Worm (Caenorhabditis elegans) whole organism, L1 larva: ENCODE results near the gene F10D7.5.

Experiments used
- C04F5.9 ChIP-seq: sonication (generic microtip); optimal IDR thresholded peaks from 2 replicates; lab custom pipeline; 2016; ENCODE audit warnings: missing genetic modification characterization, missing compliant biosample characterization
- C16A3.4 ChIP-seq: fragments of 150-350 bp; optimal IDR thresholded peaks from 2 replicates; lab custom pipeline; 2014; ENCODE audit warnings: missing biosample characterization, missing genetic modification characterization
- F16B12.6 ChIP-seq: fragments of 150-350 bp; optimal IDR thresholded peaks from 2 replicates; lab custom pipeline; 2014; ENCODE audit warnings: missing biosample characterization, missing genetic modification characterization
- Y116A8C.19 ChIP-seq: sonication (generic microtip); optimal IDR thresholded peaks from 2 replicates; lab custom pipeline; 2016; ENCODE audit warnings: missing compliant biosample characterization, missing genetic modification characterization, borderline replicate concordance
- aha-1 ChIP-seq: fragments of 150-350 bp; optimal IDR thresholded peaks from 2 replicates; lab custom pipeline; 2014; ENCODE audit warnings: missing biosample characterization, missing genetic modification characterization
- alr-1 ChIP-seq: fragments of 200-800 bp; sonication (Bioruptor generic); optimal IDR thresholded peaks from 2 replicates; lab custom pipeline; 2018; ENCODE audit warnings: borderline replicate concordance, mild to moderate bottlenecking, missing genetic modification characterization, missing compliant biosample characterization
- ceh-82 ChIP-seq, 3 experiments: fragments of 150-350 bp in 1 of 3; sonication (generic microtip) in 2 of 3; optimal IDR thresholded peaks; 2 replicates each; lab custom pipeline; 2014 to 2017; ENCODE audit warnings: missing biosample characterization in 3 of 3, missing genetic modification characterization in 3 of 3
- ceh-88 ChIP-seq: fragments of 200-800 bp; sonication (Bioruptor generic); IDR thresholded peaks from 2 replicates; pipeline ENCODE4 v1.3.6; 2022; ENCODE audit warnings: missing genetic modification characterization, missing compliant biosample characterization
- ces-1 ChIP-seq: fragments of 150-350 bp; optimal IDR thresholded peaks from 2 replicates; lab custom pipeline; 2014; ENCODE audit warnings: missing biosample characterization, missing genetic modification reagents, missing genetic modification characterization
- efl-1 ChIP-seq, 4 experiments: fragments of 150-350 bp; optimal IDR thresholded peaks in 3 of 4; peaks in 1 of 4; 1 replicate in 1 of 4; 2 replicates in 3 of 4; lab custom pipeline; 2014; ENCODE audit warnings: missing biosample characterization in 2 of 4, missing genetic modification characterization in 2 of 4, missing genetic modification reagents in 2 of 4
- efl-3 ChIP-seq: fragments of 200-800 bp; sonication (Bioruptor generic); optimal IDR thresholded peaks from 2 replicates; lab custom pipeline; 2018; ENCODE audit warnings: mild to moderate bottlenecking, missing genetic modification characterization, missing compliant biosample characterization
- egl-27 ChIP-seq, 2 experiments: fragments of 150-350 bp in 1 of 2; sonication (generic microtip); optimal IDR thresholded peaks; 3 replicates each; lab custom pipeline; 2017 to 2018; ENCODE audit warnings: missing biosample characterization in 2 of 2, missing genetic modification characterization in 2 of 2, missing genetic modification reagents in 2 of 2
- elt-2 ChIP-seq: sonication (generic microtip); optimal IDR thresholded peaks from 2 replicates; lab custom pipeline; 2016; ENCODE audit warnings: missing genetic modification characterization, mild to moderate bottlenecking, inconsistent platforms, missing compliant biosample characterization, missing genetic modification reagents
- elt-3 ChIP-seq, 6 experiments: fragments of 150-350 bp in 1 of 6; sonication (generic microtip); optimal IDR thresholded peaks; 2 replicates each; lab custom pipeline; 2017 to 2018; ENCODE audit warnings: missing biosample characterization in 6 of 6, missing genetic modification characterization in 6 of 6, inconsistent platforms in 1 of 6
- fkh-4 ChIP-seq: sonication (generic microtip); optimal IDR thresholded peaks from 2 replicates; lab custom pipeline; 2016; ENCODE audit warnings: missing compliant biosample characterization, missing genetic modification characterization, borderline replicate concordance
- fos-1 ChIP-seq: fragments of 150-350 bp; optimal IDR thresholded peaks from 2 replicates; lab custom pipeline; 2014; ENCODE audit warnings: missing biosample characterization, missing genetic modification characterization
- grh-1 ChIP-seq: fragments of 200-800 bp; sonication (Bioruptor generic); IDR thresholded peaks from 2 replicates; pipeline ENCODE4 v1.3.6; 2022; ENCODE audit warnings: missing genetic modification reagents, missing genetic modification characterization, missing compliant biosample characterization
- hlh-4 ChIP-seq: sonication (generic microtip); optimal IDR thresholded peaks from 2 replicates; lab custom pipeline; 2016; ENCODE audit warnings: mild to moderate bottlenecking, missing genetic modification characterization, missing compliant biosample characterization
- hpl-2 ChIP-seq: fragments of 150-350 bp; optimal IDR thresholded peaks from 2 replicates; lab custom pipeline; 2014; ENCODE audit warnings: missing biosample characterization, missing genetic modification reagents, missing genetic modification characterization
- irx-1 ChIP-seq: sonication (generic microtip); optimal IDR thresholded peaks from 2 replicates; lab custom pipeline; 2016; ENCODE audit warnings: missing genetic modification characterization, missing compliant biosample characterization
- isw-1 ChIP-seq: fragments of 200-800 bp; sonication (Bioruptor generic); IDR thresholded peaks from 2 replicates; pipeline ENCODE4 v1.3.6; 2022; ENCODE audit warnings: missing genetic modification characterization, missing compliant biosample characterization
- lin-13 ChIP-seq: fragments of 150-350 bp; optimal IDR thresholded peaks from 2 replicates; lab custom pipeline; 2014; ENCODE audit warnings: missing biosample characterization, missing genetic modification reagents, missing genetic modification characterization
- lin-14 ChIP-seq: fragments of 200-800 bp; sonication (Bioruptor generic); optimal IDR thresholded peaks from 2 replicates; lab custom pipeline; 2018; ENCODE audit warnings: mild to moderate bottlenecking, missing genetic modification characterization, moderate library complexity, missing compliant biosample characterization
- lin-15B ChIP-seq: fragments of 150-350 bp; sonication (generic microtip); optimal IDR thresholded peaks from 3 replicates; lab custom pipeline; 2014; ENCODE audit warnings: missing biosample characterization, missing genetic modification characterization
- lin-35 ChIP-seq, 2 experiments: fragments of 150-350 bp; optimal IDR thresholded peaks; 2 replicates each; lab custom pipeline; 2014; ENCODE audit warnings: missing biosample characterization in 2 of 2, missing genetic modification characterization in 2 of 2, missing genetic modification reagents in 2 of 2
- lin-39 ChIP-seq: fragments of 150-350 bp; optimal IDR thresholded peaks from 2 replicates; lab custom pipeline; 2014; ENCODE audit warnings: missing biosample characterization, missing genetic modification reagents, missing genetic modification characterization
- lsy-2 ChIP-seq, 2 experiments: fragments of 150-350 bp; optimal IDR thresholded peaks; 2 replicates each; lab custom pipeline; 2014; ENCODE audit warnings: missing biosample characterization in 2 of 2, missing genetic modification characterization in 2 of 2
- nhr-11 ChIP-seq: fragments of 150-350 bp; optimal IDR thresholded peaks from 2 replicates; lab custom pipeline; 2014; ENCODE audit warnings: missing biosample characterization, missing genetic modification characterization
- nhr-12 ChIP-seq: sonication (generic microtip); optimal IDR thresholded peaks from 2 replicates; lab custom pipeline; 2017; ENCODE audit warnings: missing biosample characterization, missing genetic modification characterization
- nhr-237 ChIP-seq: fragments of 150-350 bp; optimal IDR thresholded peaks from 2 replicates; lab custom pipeline; 2014; ENCODE audit warnings: missing biosample characterization, missing genetic modification characterization
- nhr-47 ChIP-seq: sonication (generic microtip); optimal IDR thresholded peaks from 2 replicates; lab custom pipeline; 2016; ENCODE audit warnings: mild to moderate bottlenecking, missing genetic modification characterization, moderate library complexity, missing compliant biosample characterization
- nhr-71 ChIP-seq: sonication (generic microtip); optimal IDR thresholded peaks from 2 replicates; lab custom pipeline; 2016; ENCODE audit warnings: mild to moderate bottlenecking, missing genetic modification characterization, moderate library complexity, missing compliant biosample characterization
- nhr-76 ChIP-seq: sonication (generic microtip); optimal IDR thresholded peaks from 2 replicates; lab custom pipeline; 2017; ENCODE audit warnings: missing biosample characterization, missing genetic modification characterization
- nhr-84 ChIP-seq: sonication (generic microtip); optimal IDR thresholded peaks from 2 replicates; lab custom pipeline; 2017; ENCODE audit warnings: missing biosample characterization, missing genetic modification characterization
- nhr-85 ChIP-seq: sonication (generic microtip); peaks from one replicate; lab custom pipeline; 2016; ENCODE audit warnings: missing genetic modification characterization, inconsistent platforms, missing compliant biosample characterization
- nhr-90 ChIP-seq: sonication (generic microtip); optimal IDR thresholded peaks from 2 replicates; lab custom pipeline; 2016; ENCODE audit warnings: mild to moderate bottlenecking, missing genetic modification characterization, missing compliant biosample characterization; ENCODE audit not compliant: poor library complexity
- pag-3 ChIP-seq: sonication (generic microtip); optimal IDR thresholded peaks from 2 replicates; lab custom pipeline; 2017; ENCODE audit warnings: missing genetic modification characterization, mild to moderate bottlenecking, missing compliant biosample characterization, antibody characterized with exemption, borderline replicate concordance; ENCODE audit not compliant: insufficient read depth
- snpc-4 ChIP-seq: fragments of 150-350 bp; optimal IDR thresholded peaks from 2 replicates; lab custom pipeline; 2014; ENCODE audit warnings: missing biosample characterization, missing genetic modification characterization
- snu-23 ChIP-seq: sonication (generic microtip); optimal IDR thresholded peaks from 2 replicates; lab custom pipeline; 2016; ENCODE audit warnings: missing genetic modification characterization, missing compliant biosample characterization
- sup-37 ChIP-seq: fragments of 200-800 bp; sonication (Bioruptor generic); optimal IDR thresholded peaks from 2 replicates; lab custom pipeline; 2018; ENCODE audit warnings: mild to moderate bottlenecking, missing genetic modification characterization, missing compliant biosample characterization
- swsn-7 ChIP-seq: sonication (generic microtip); optimal IDR thresholded peaks from 2 replicates; lab custom pipeline; 2016; ENCODE audit warnings: missing genetic modification characterization, missing compliant biosample characterization
- tbx-2 ChIP-seq: sonication (generic microtip); optimal IDR thresholded peaks from 2 replicates; lab custom pipeline; 2016; ENCODE audit warnings: missing genetic modification characterization, missing compliant biosample characterization
- tlp-1 ChIP-seq: fragments of 150-350 bp; optimal IDR thresholded peaks from 2 replicates; lab custom pipeline; 2014; ENCODE audit warnings: missing biosample characterization, missing genetic modification characterization
- unc-130 ChIP-seq: fragments of 150-350 bp; optimal IDR thresholded peaks from 2 replicates; lab custom pipeline; 2017; ENCODE audit warnings: missing biosample characterization, missing genetic modification characterization, inconsistent platforms
- unc-86 ChIP-seq: sonication (generic microtip); optimal IDR thresholded peaks from 2 replicates; lab custom pipeline; 2016; ENCODE audit warnings: missing genetic modification characterization, missing compliant biosample characterization
- unc-98 ChIP-seq: fragments of 200-800 bp; sonication (Bioruptor generic); IDR thresholded peaks from 2 replicates; pipeline ENCODE4 v1.3.6; 2022; ENCODE audit warnings: missing genetic modification characterization, missing compliant biosample characterization
- xbp-1 ChIP-seq: sonication (generic microtip); optimal IDR thresholded peaks from 2 replicates; lab custom pipeline; 2016; ENCODE audit warnings: missing genetic modification characterization, missing compliant biosample characterization
- zip-4 ChIP-seq: fragments of 200-800 bp; sonication (Bioruptor generic); optimal IDR thresholded peaks from 2 replicates; lab custom pipeline; 2018; ENCODE audit warnings: mild to moderate bottlenecking, missing genetic modification characterization, moderate library complexity, missing compliant biosample characterization
- ztf-4 ChIP-seq: fragments of 150-350 bp; optimal IDR thresholded peaks from 2 replicates; lab custom pipeline; 2014; ENCODE audit warnings: missing biosample characterization, missing genetic modification characterization

The F10D7.5 gene

DNA sequence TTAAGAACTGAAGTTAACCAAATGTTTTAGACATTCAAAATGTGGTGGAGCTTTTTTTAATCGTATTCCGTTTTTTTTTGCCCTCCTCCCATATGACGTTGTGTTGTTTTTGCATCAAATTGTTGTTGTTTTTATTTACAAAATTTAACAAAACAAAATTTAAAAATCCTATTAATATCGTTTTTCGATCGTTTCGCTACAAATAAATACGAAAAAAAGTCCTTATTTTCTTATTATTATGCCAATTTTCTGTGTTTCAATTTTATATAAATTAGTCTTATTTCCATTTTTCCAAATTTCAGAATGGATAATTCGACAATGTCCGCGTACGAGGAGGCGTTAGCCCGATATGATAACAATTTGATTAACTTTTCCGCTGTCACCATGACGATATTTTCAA is 32.0 kb downstream of the F10D7.5 start, which contains the start of gene npr-36:
Gene npr-36 (plus strand): TSS at position 301 of the 400 bp plus-strand sequence.
- TF ChIP-seq ztf-4 (tag; lab: Kevin White, UChicago): no peak
- no peak for TF ChIP-seq hpl-2 (GFP tag; lab: Kevin White, UChicago)
- TF ChIP-seq nhr-85 (tag; lab: Kevin White, UChicago): no peak
- TF ChIP-seq isw-1 (GFP tag; lab: Robert Waterston, UW): no peak
- TF ChIP-seq lin-39 (tag; lab: Kevin White, UChicago): no peak
- TF ChIP-seq snu-23 (GFP tag; lab: Kevin White, UChicago): no peak
- TF ChIP-seq ceh-88 (GFP tag; lab: Robert Waterston, UW): no peak
- no peak for TF ChIP-seq C04F5.9 (tag; lab: Kevin White, UChicago)
- TF ChIP-seq lsy-2 (tag; optimal IDR thresholded peaks at IDR 0.05; lab: Kevin White, UChicago): no peak
- no peak for TF ChIP-seq aha-1 (tag; lab: Kevin White, UChicago)
- no peak for TF ChIP-seq elt-3 (tag; optimal IDR thresholded peaks at IDR 0.05; lab: Kevin White, UChicago)
- no peak for TF ChIP-seq ces-1 (GFP tag; lab: Kevin White, UChicago)
- TF ChIP-seq snpc-4 (tag; lab: Kevin White, UChicago): no peak
- TF ChIP-seq ceh-82 (tag; optimal IDR thresholded peaks at IDR 0.05; lab: Kevin White, UChicago): no peak
- TF ChIP-seq nhr-76: no peak
- no peak for TF ChIP-seq tlp-1
- no peak for TF ChIP-seq nhr-84 (tag; lab: Kevin White, UChicago)
- TF ChIP-seq elt-2 (tag; lab: Kevin White, UChicago): no peak

DNA sequence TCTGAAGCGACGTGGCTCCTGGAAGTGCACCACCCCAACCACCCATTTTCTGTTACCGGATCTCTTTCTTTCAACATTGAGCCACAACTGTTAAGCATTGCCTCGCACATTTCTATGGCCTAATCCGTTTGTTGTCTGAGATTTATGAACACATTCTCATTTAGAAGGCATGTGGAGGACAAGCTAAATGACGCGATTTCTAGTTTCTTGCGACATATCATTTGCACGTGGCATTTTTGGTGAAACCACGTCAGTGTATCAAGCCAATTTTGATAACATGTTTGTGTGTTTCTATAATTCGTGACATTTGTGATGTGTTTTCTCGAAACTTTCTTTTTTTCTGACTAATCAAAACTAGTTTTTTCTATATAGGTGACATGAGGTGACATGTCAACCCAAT is 34.7 kb downstream of the F10D7.5 start:
- TF ChIP-seq isw-1 (GFP tag; lab: Robert Waterston, UW): no peak
- no peak for TF ChIP-seq grh-1 (GFP tag; lab: Robert Waterston, UW)
- TF ChIP-seq unc-98: no peak
- TF ChIP-seq lsy-2 (tag; optimal IDR thresholded peaks at IDR 0.05; lab: Kevin White, UChicago): no peak
- TF ChIP-seq lin-39 (tag; lab: Kevin White, UChicago): no peak
- TF ChIP-seq irx-1 (tag; lab: Kevin White, UChicago): no peak
- no peak for TF ChIP-seq hlh-4 (tag; lab: Kevin White, UChicago)
- TF ChIP-seq xbp-1: no peak
- no peak for TF ChIP-seq ceh-88 (GFP tag; lab: Robert Waterston, UW)
- TF ChIP-seq fos-1 (tag; lab: Kevin White, UChicago): no peak
- TF ChIP-seq nhr-71 (tag; lab: Kevin White, UChicago): peak; percentile 45
- no peak for TF ChIP-seq lin-35 (GFP tag; optimal IDR thresholded peaks at IDR 0.05; lab: Kevin White, UChicago)
- no peak for TF ChIP-seq F16B12.6 (tag; lab: Kevin White, UChicago)
- no peak for TF ChIP-seq C16A3.4 (tag; lab: Kevin White, UChicago)
- TF ChIP-seq sup-37: no peak
- no peak for TF ChIP-seq efl-3 (GFP tag; lab: Kevin White, UChicago)
- no peak for TF ChIP-seq C04F5.9 (tag; lab: Kevin White, UChicago)
- TF ChIP-seq tlp-1: no peak
- TF ChIP-seq fkh-4 (tag; lab: Kevin White, UChicago): no peak
- TF ChIP-seq efl-1 (optimal IDR thresholded peaks at IDR 0.05; lab: Kevin White, UChicago): no peak
- TF ChIP-seq efl-1 (GFP tag; optimal IDR thresholded peaks at IDR 0.05 in 1 of 2; lab: Kevin White, UChicago): peak in 1 of 2 experiments; percentile 68
- TF ChIP-seq pag-3 (tag; lab: Kevin White, UChicago): no peak
- no peak for TF ChIP-seq lin-15B
- no peak for TF ChIP-seq aha-1 (tag; lab: Kevin White, UChicago)
- no peak for TF ChIP-seq nhr-84 (tag; lab: Kevin White, UChicago)
- no peak for TF ChIP-seq unc-130 (tag; lab: Kevin White, UChicago)
- no peak for TF ChIP-seq tbx-2
- no peak for TF ChIP-seq unc-86
- no peak for TF ChIP-seq egl-27 (tag; optimal IDR thresholded peaks at IDR 0.05; lab: Kevin White, UChicago)
- no peak for TF ChIP-seq nhr-90 (tag; lab: Kevin White, UChicago)
- no peak for TF ChIP-seq lin-13 (GFP tag; lab: Kevin White, UChicago)
- no peak for TF ChIP-seq alr-1
- TF ChIP-seq nhr-12 (tag; lab: Kevin White, UChicago): no peak
- no peak for TF ChIP-seq lin-14 (GFP tag; lab: Kevin White, UChicago)
- no peak for TF ChIP-seq Y116A8C.19 (tag; lab: Kevin White, UChicago)
- no peak for TF ChIP-seq nhr-237
- TF ChIP-seq ceh-82 (tag; optimal IDR thresholded peaks at IDR 0.05; lab: Kevin White, UChicago): no peak
- peak; percentile 26 for TF ChIP-seq nhr-47
- no peak for TF ChIP-seq ces-1 (GFP tag; lab: Kevin White, UChicago)
- no peak for TF ChIP-seq zip-4 (GFP tag; lab: Kevin White, UChicago)
- no peak for TF ChIP-seq nhr-11
- TF ChIP-seq swsn-7 (tag; lab: Kevin White, UChicago): no peak
